Worm (Caenorhabditis elegans) whole organism, L3 larva: Measurements from ENCODE around the gene mys-1.

Source experiments
- elt-3 ChIP-seq, 3 experiments: fragments of 150-350 bp in 1 of 3; sonication (generic microtip) in 2 of 3; optimal IDR thresholded peaks; 2 replicates in 2 of 3; 4 replicates in 1 of 3; lab custom pipeline; 2014 to 2017; ENCODE audit warnings: missing biosample characterization in 3 of 3, missing genetic modification characterization in 3 of 3
- nhr-237 ChIP-seq: fragments of 150-350 bp; optimal IDR thresholded peaks from 2 replicates; lab custom pipeline; 2014; ENCODE audit warnings: missing biosample characterization, missing genetic modification characterization
- unc-62 ChIP-seq: fragments of 150-350 bp; sonication (generic microtip); optimal IDR thresholded peaks from 4 replicates; lab custom pipeline; 2014; ENCODE audit warnings: missing biosample characterization, missing genetic modification reagents, missing genetic modification characterization
- zag-1 ChIP-seq: fragments of 150-350 bp; optimal IDR thresholded peaks from 2 replicates; lab custom pipeline; 2014; ENCODE audit warnings: missing biosample characterization, missing genetic modification characterization

ce11 chrV:7072309-7072708 is 12.2 kb downstream of the mys-1 start, which contains the start of gene F27B10.1:
- TF ChIP-seq unc-62 (no peak), elt-3 (tag; optimal IDR thresholded peaks at IDR 0.05; lab: Kevin White, UChicago) (no peak), nhr-237 (no peak), zag-1 (tag; lab: Kevin White, UChicago) (no peak)
